Worm (Caenorhabditis elegans) whole organism, L1 larva: ENCODE measurements around the gene F31E8.4.
A peak's percentile ranks its signal among the peaks of the same experiment; 100 is the strongest.

ENCODE experiments used
- C16A3.4 ChIP-seq: fragments of 150-350 bp; optimal IDR thresholded peaks from 2 replicates; lab custom pipeline; 2014; ENCODE audit warnings: missing biosample characterization, missing genetic modification characterization
- F16B12.6 ChIP-seq: fragments of 150-350 bp; optimal IDR thresholded peaks from 2 replicates; lab custom pipeline; 2014; ENCODE audit warnings: missing biosample characterization, missing genetic modification characterization
- aha-1 ChIP-seq: fragments of 150-350 bp; optimal IDR thresholded peaks from 2 replicates; lab custom pipeline; 2014; ENCODE audit warnings: missing biosample characterization, missing genetic modification characterization
- ama-1 ChIP-seq: fragments of 150-350 bp; optimal IDR thresholded peaks from 2 replicates; lab custom pipeline; 2014
- ceh-8 ChIP-seq: fragments of 200-800 bp; sonication (Bioruptor generic); optimal IDR thresholded peaks from 2 replicates; lab custom pipeline; 2018; ENCODE audit warnings: mild to moderate bottlenecking, missing genetic modification characterization, moderate library complexity, missing compliant biosample characterization
- ceh-82 ChIP-seq, 3 experiments: fragments of 150-350 bp in 1 of 3; sonication (generic microtip) in 2 of 3; optimal IDR thresholded peaks; 2 replicates each; lab custom pipeline; 2014 to 2017; ENCODE audit warnings: missing biosample characterization in 3 of 3, missing genetic modification characterization in 3 of 3
- ceh-90 ChIP-seq: sonication (generic microtip); optimal IDR thresholded peaks from 2 replicates; lab custom pipeline; 2016; ENCODE audit warnings: missing genetic modification characterization, missing compliant biosample characterization
- dsc-1 ChIP-seq: sonication (generic microtip); optimal IDR thresholded peaks from 2 replicates; lab custom pipeline; 2016; ENCODE audit warnings: mild to moderate bottlenecking, missing genetic modification characterization, missing compliant biosample characterization
- egl-13 ChIP-seq: sonication (generic microtip); optimal IDR thresholded peaks from 2 replicates; lab custom pipeline; 2016; ENCODE audit warnings: missing genotype, missing genetic modification reagents, missing genetic modification characterization, missing compliant biosample characterization
- elt-2 ChIP-seq: sonication (generic microtip); optimal IDR thresholded peaks from 2 replicates; lab custom pipeline; 2016; ENCODE audit warnings: missing genetic modification characterization, mild to moderate bottlenecking, inconsistent platforms, missing compliant biosample characterization, missing genetic modification reagents
- elt-3 ChIP-seq, 6 experiments: fragments of 150-350 bp in 1 of 6; sonication (generic microtip); optimal IDR thresholded peaks; 2 replicates each; lab custom pipeline; 2017 to 2018; ENCODE audit warnings: missing biosample characterization in 6 of 6, missing genetic modification characterization in 6 of 6, inconsistent platforms in 1 of 6
- ets-5 ChIP-seq: fragments of 200-800 bp; sonication (Bioruptor generic); IDR thresholded peaks from 2 replicates; pipeline ENCODE4 v1.3.6; 2022; ENCODE audit warnings: missing genetic modification characterization, missing compliant biosample characterization
- fkh-10 ChIP-seq: sonication (generic microtip); optimal IDR thresholded peaks from 2 replicates; lab custom pipeline; 2017; ENCODE audit warnings: missing biosample characterization, missing genetic modification reagents, missing genetic modification characterization
- fkh-8 ChIP-seq: sonication (generic microtip); optimal IDR thresholded peaks from 2 replicates; lab custom pipeline; 2016; ENCODE audit warnings: mild to moderate bottlenecking, missing genetic modification characterization, missing compliant biosample characterization
- fos-1 ChIP-seq: fragments of 150-350 bp; optimal IDR thresholded peaks from 2 replicates; lab custom pipeline; 2014; ENCODE audit warnings: missing biosample characterization, missing genetic modification characterization
- grh-1 ChIP-seq: fragments of 200-800 bp; sonication (Bioruptor generic); IDR thresholded peaks from 2 replicates; pipeline ENCODE4 v1.3.6; 2022; ENCODE audit warnings: missing genetic modification reagents, missing genetic modification characterization, missing compliant biosample characterization
- hlh-17 ChIP-seq: fragments of 200-800 bp; sonication (Bioruptor generic); optimal IDR thresholded peaks from 2 replicates; lab custom pipeline; 2018; ENCODE audit warnings: missing genetic modification characterization, mild to moderate bottlenecking, missing compliant biosample characterization, moderate library complexity, borderline replicate concordance
- lin-14 ChIP-seq: fragments of 200-800 bp; sonication (Bioruptor generic); optimal IDR thresholded peaks from 2 replicates; lab custom pipeline; 2018; ENCODE audit warnings: mild to moderate bottlenecking, missing genetic modification characterization, moderate library complexity, missing compliant biosample characterization
- lin-35 ChIP-seq, 2 experiments: fragments of 150-350 bp; optimal IDR thresholded peaks; 2 replicates each; lab custom pipeline; 2014; ENCODE audit warnings: missing biosample characterization in 2 of 2, missing genetic modification characterization in 2 of 2, missing genetic modification reagents in 2 of 2
- lir-3 ChIP-seq: sonication (generic microtip); optimal IDR thresholded peaks from 2 replicates; lab custom pipeline; 2016; ENCODE audit warnings: mild to moderate bottlenecking, missing genetic modification characterization, moderate library complexity, missing compliant biosample characterization; ENCODE audit not compliant: poor library complexity
- lsy-2 ChIP-seq, 2 experiments: fragments of 150-350 bp; optimal IDR thresholded peaks; 2 replicates each; lab custom pipeline; 2014; ENCODE audit warnings: missing biosample characterization in 2 of 2, missing genetic modification characterization in 2 of 2
- mdl-1 ChIP-seq, 2 experiments: fragments of 150-350 bp; optimal IDR thresholded peaks; 2 replicates each; lab custom pipeline; 2014 to 2017; ENCODE audit warnings: missing biosample characterization in 2 of 2, missing genetic modification characterization in 2 of 2, inconsistent platforms in 1 of 2
- mef-2 ChIP-seq: fragments of 150-350 bp; optimal IDR thresholded peaks from 2 replicates; lab custom pipeline; 2014; ENCODE audit warnings: missing biosample characterization, missing genetic modification characterization
- mep-1 ChIP-seq: fragments of 150-350 bp; optimal IDR thresholded peaks from 2 replicates; lab custom pipeline; 2014; ENCODE audit warnings: missing biosample characterization, missing genetic modification characterization
- nhr-12 ChIP-seq: sonication (generic microtip); optimal IDR thresholded peaks from 2 replicates; lab custom pipeline; 2017; ENCODE audit warnings: missing biosample characterization, missing genetic modification characterization
- nhr-19 ChIP-seq: fragments of 200-800 bp; sonication (Bioruptor generic); conservative IDR thresholded peaks from 2 replicates; pipeline ENCODE4 v1.3.6; 2022; ENCODE audit warnings: missing genetic modification characterization, missing compliant biosample characterization
- nhr-20 ChIP-seq: sonication (generic microtip); optimal IDR thresholded peaks from 2 replicates; lab custom pipeline; 2016; ENCODE audit warnings: mild to moderate bottlenecking, missing genetic modification characterization, missing compliant biosample characterization
- nhr-47 ChIP-seq: sonication (generic microtip); optimal IDR thresholded peaks from 2 replicates; lab custom pipeline; 2016; ENCODE audit warnings: mild to moderate bottlenecking, missing genetic modification characterization, moderate library complexity, missing compliant biosample characterization
- nhr-71 ChIP-seq: sonication (generic microtip); optimal IDR thresholded peaks from 2 replicates; lab custom pipeline; 2016; ENCODE audit warnings: mild to moderate bottlenecking, missing genetic modification characterization, moderate library complexity, missing compliant biosample characterization
- nhr-77 ChIP-seq: fragments of 150-350 bp; optimal IDR thresholded peaks from 2 replicates; lab custom pipeline; 2014; ENCODE audit warnings: missing biosample characterization, missing genetic modification characterization
- pax-3 ChIP-seq: fragments of 200-800 bp; sonication (Bioruptor generic); optimal IDR thresholded peaks from 2 replicates; lab custom pipeline; 2018; ENCODE audit warnings: mild to moderate bottlenecking, missing genetic modification characterization, moderate library complexity, missing compliant biosample characterization
- snu-23 ChIP-seq: sonication (generic microtip); optimal IDR thresholded peaks from 2 replicates; lab custom pipeline; 2016; ENCODE audit warnings: missing genetic modification characterization, missing compliant biosample characterization
- swsn-7 ChIP-seq: sonication (generic microtip); optimal IDR thresholded peaks from 2 replicates; lab custom pipeline; 2016; ENCODE audit warnings: missing genetic modification characterization, missing compliant biosample characterization
- tbx-2 ChIP-seq: sonication (generic microtip); optimal IDR thresholded peaks from 2 replicates; lab custom pipeline; 2016; ENCODE audit warnings: missing genetic modification characterization, missing compliant biosample characterization
- unc-130 ChIP-seq: fragments of 150-350 bp; optimal IDR thresholded peaks from 2 replicates; lab custom pipeline; 2017; ENCODE audit warnings: missing biosample characterization, missing genetic modification characterization, inconsistent platforms
- unc-86 ChIP-seq: sonication (generic microtip); optimal IDR thresholded peaks from 2 replicates; lab custom pipeline; 2016; ENCODE audit warnings: missing genetic modification characterization, missing compliant biosample characterization
- vab-15 ChIP-seq: sonication (generic microtip); optimal IDR thresholded peaks from 2 replicates; lab custom pipeline; 2017; ENCODE audit warnings: missing genotype, mild to moderate bottlenecking, missing genetic modification characterization, missing compliant biosample characterization
- ztf-4 ChIP-seq: fragments of 150-350 bp; optimal IDR thresholded peaks from 2 replicates; lab custom pipeline; 2014; ENCODE audit warnings: missing biosample characterization, missing genetic modification characterization

The F31E8.4 gene

ce11 chrII:6820278-6820971 is 20.5 kb upstream of the F31E8.4 start:
- TF ChIP-seq fkh-8 (tag; lab: Kevin White, UChicago) (no peak), fkh-10 (GFP tag; lab: Kevin White, UChicago) (peak; percentile 45), ceh-82 (tag; optimal IDR thresholded peaks at IDR 0.05; lab: Kevin White, UChicago) (peak in 1 of 3 experiments; percentile 23), lir-3 (tag; lab: Kevin White, UChicago) (no peak), lin-14 (GFP tag; lab: Kevin White, UChicago) (peak; percentile 70), nhr-20 (tag; lab: Kevin White, UChicago) (peak; percentile 15), nhr-71 (tag; lab: Kevin White, UChicago) (peak; percentile 27), snu-23 (GFP tag; lab: Kevin White, UChicago) (peak; percentile 30), lsy-2 (tag; optimal IDR thresholded peaks at IDR 0.05; lab: Kevin White, UChicago) (peak in 1 of 2 experiments; percentile 11)

ce11 chrII:6816324-6816723 is 16.4 kb upstream of the F31E8.4 start:
- no peak for TF ChIP-seq dsc-1 (tag; lab: Kevin White, UChicago)
- no peak for TF ChIP-seq vab-15 (tag; lab: Kevin White, UChicago)
- TF ChIP-seq fkh-10 (GFP tag; lab: Kevin White, UChicago), result no peak
- TF ChIP-seq fos-1 (tag; lab: Kevin White, UChicago), result no peak
- TF ChIP-seq nhr-12, result no peak
- TF ChIP-seq mdl-1 (tag; optimal IDR thresholded peaks at IDR 0.05; lab: Kevin White, UChicago), result no peak

- TF ChIP-seq mef-2 (tag; lab: Kevin White, UChicago), result no peak
- TF ChIP-seq lin-14 (GFP tag; lab: Kevin White, UChicago), result peak; percentile 74
- TF ChIP-seq C16A3.4 (tag; lab: Kevin White, UChicago), result no peak
These were observed 12.6 kb upstream of the F31E8.4 start for ce11 chrII:6812514-6812913.

- TF ChIP-seq grh-1 (GFP tag; lab: Robert Waterston, UW) (0 out of 2 replicates have a peak, but pooled peaks have one; percentile 11), unc-130 (tag; lab: Kevin White, UChicago) (no peak), F16B12.6 (tag; lab: Kevin White, UChicago) (no peak), fkh-10 (GFP tag; lab: Kevin White, UChicago) (no peak), elt-3 (tag; optimal IDR thresholded peaks at IDR 0.05; lab: Kevin White, UChicago) (no peak), egl-13 (tag; lab: Kevin White, UChicago) (no peak), nhr-71 (tag; lab: Kevin White, UChicago) (no peak), ceh-82 (tag; optimal IDR thresholded peaks at IDR 0.05; lab: Kevin White, UChicago) (no peak), nhr-19 (GFP tag; lab: Robert Waterston, UW) (no peak), mep-1 (tag; lab: Kevin White, UChicago) (no peak), nhr-20 (tag; lab: Kevin White, UChicago) (no peak), dsc-1 (tag; lab: Kevin White, UChicago) (peak; percentile 79), ceh-8 (GFP tag; lab: Kevin White, UChicago) (no peak), fkh-8 (tag; lab: Kevin White, UChicago) (no peak)
These were observed 10.7 kb upstream of the F31E8.4 start, which contains the start of gene snt-1 for ce11 chrII:6810663-6811062. TSS of gene snt-1 (plus strand) at chrII:6810963.

ce11 chrII:6808539-6808938 is 8.6 kb upstream of the F31E8.4 start:
- peak; percentile 20 for TF ChIP-seq nhr-71 (tag; lab: Kevin White, UChicago)
- peak; percentile 33 for TF ChIP-seq swsn-7 (tag; lab: Kevin White, UChicago)
- TF ChIP-seq fkh-8 (tag; lab: Kevin White, UChicago), result peak; percentile 51
- TF ChIP-seq vab-15 (tag; lab: Kevin White, UChicago), result no peak
- peak; percentile 16 for TF ChIP-seq unc-86 (tag; lab: Kevin White, UChicago)
- TF ChIP-seq ceh-90 (tag; lab: Kevin White, UChicago), result no peak
- TF ChIP-seq lsy-2 (tag; optimal IDR thresholded peaks at IDR 0.05; lab: Kevin White, UChicago), result peak in 1 of 2 experiments; percentile 33
- no peak for TF ChIP-seq aha-1
- peak in 1 of 3 experiments; percentile 31 for TF ChIP-seq ceh-82 (tag; optimal IDR thresholded peaks at IDR 0.05; lab: Kevin White, UChicago)
- no peak for TF ChIP-seq ama-1 (lab: Kevin White, UChicago)
- TF ChIP-seq nhr-47 (tag; lab: Kevin White, UChicago), result peak; percentile 29
- TF ChIP-seq lin-35 (GFP tag; optimal IDR thresholded peaks at IDR 0.05; lab: Kevin White, UChicago), result peak in 1 of 2 experiments; percentile 5
- peak; percentile 78 for TF ChIP-seq lin-14 (GFP tag; lab: Kevin White, UChicago)
- TF ChIP-seq ets-5 (GFP tag; lab: Robert Waterston, UW), result no peak
- peak; percentile 21 for TF ChIP-seq tbx-2 (tag; lab: Kevin White, UChicago)
- TF ChIP-seq pax-3, result no peak
- TF ChIP-seq fkh-10 (GFP tag; lab: Kevin White, UChicago), result peak; percentile 12
- TF ChIP-seq hlh-17 (GFP tag; lab: Kevin White, UChicago), result no peak
- TF ChIP-seq mep-1 (tag; lab: Kevin White, UChicago), result peak; percentile 22
- TF ChIP-seq nhr-77 (tag; lab: Kevin White, UChicago), result no peak
- no peak for TF ChIP-seq elt-2 (tag; lab: Kevin White, UChicago)
- TF ChIP-seq ztf-4 (tag; lab: Kevin White, UChicago), result no peak
